Fruit fly (Drosophila melanogaster): Measurements from ENCODE around the gene CG4822.

The CG4822 gene

dm6 chr2L:153142-153541 lies 31.6 kb upstream of the CG4822 start, which contains the start of gene CG42399:
CG42399 (minus strand) TSS chr2L:153300.
- no peak for TF ChIP-seq HLH106 (tag; optimal IDR thresholded peaks at IDR 0.05)

dm6 chr2L:146503-146902 lies 24.9 kb upstream of the CG4822 start:
- TF ChIP-seq Abd-B (GFP tag; optimal IDR thresholded peaks at IDR 0.05) (no peak), br (GFP tag; optimal IDR thresholded peaks at IDR 0.05) (no peak), CG9705 (GFP tag; optimal IDR thresholded peaks at IDR 0.05) (no peak), Dfd (GFP tag; optimal IDR thresholded peaks at IDR 0.05) (no peak), Vsx2 (GFP tag; optimal IDR thresholded peaks at IDR 0.05; ENCODE audit: partially characterized antibody) (no peak), Mio (GFP tag; optimal IDR thresholded peaks at IDR 0.05) (no peak), Rel (GFP tag; optimal IDR thresholded peaks at IDR 0.05) (no peak), Rel (tag; optimal IDR thresholded peaks at IDR 0.05) (no peak), OdsH (GFP tag; optimal IDR thresholded peaks at IDR 0.05) (no peak), GATAd (GFP tag; optimal IDR thresholded peaks at IDR 0.05) (no peak), foxo (GFP tag; optimal IDR thresholded peaks at IDR 0.05) (no peak), Hr83 (GFP tag; optimal IDR thresholded peaks at IDR 0.05; ENCODE audit: poor library complexity, severe bottlenecking) (no peak), sv (GFP tag; optimal IDR thresholded peaks at IDR 0.05) (no peak), HLH106 (tag; optimal IDR thresholded peaks at IDR 0.05) (no peak), Hnf4 (GFP tag; optimal IDR thresholded peaks at IDR 0.05) (no peak), jim (GFP tag; optimal IDR thresholded peaks at IDR 0.05) (no peak), lola (GFP tag; optimal IDR thresholded peaks at IDR 0.05) (no peak), Sp1 (GFP tag; optimal IDR thresholded peaks at IDR 0.05) (no peak), Jra (GFP tag; optimal IDR thresholded peaks at IDR 0.05) (no peak), Myc (optimal IDR thresholded peaks at IDR 0.05) (no peak), pan (optimal IDR thresholded peaks at IDR 0.05) (no peak)

- TF ChIP-seq br (GFP tag; optimal IDR thresholded peaks at IDR 0.05) (no peak), N (GFP tag; optimal IDR thresholded peaks at IDR 0.05) (no peak), OdsH (GFP tag; optimal IDR thresholded peaks at IDR 0.05) (no peak), Mio (GFP tag; optimal IDR thresholded peaks at IDR 0.05) (no peak), Sp1 (GFP tag; optimal IDR thresholded peaks at IDR 0.05) (no peak), psq (GFP tag; optimal IDR thresholded peaks at IDR 0.05) (no peak), Rel (GFP tag; optimal IDR thresholded peaks at IDR 0.05) (no peak), Rel (tag; optimal IDR thresholded peaks at IDR 0.05) (peak; percentile 41), Myc (optimal IDR thresholded peaks at IDR 0.05) (peak; percentile 60), usp (GFP tag; optimal IDR thresholded peaks at IDR 0.05) (no peak)
These were observed 21.5 kb upstream of the CG4822 start, which contains the start of the genes CG31974 and CG11454 for dm6 chr2L:143088-143487. CG31974 (minus strand) TSS chr2L:143091. CG11454 (plus strand) TSS chr2L:143323.

dm6 chr2L:140849-141248 lies 19.3 kb upstream of the CG4822 start, which contains the start of the genes CG31975 and ovm:
CG31975 (minus strand) TSS chr2L:140992.
ovm (minus strand) TSS chr2L:140992.
- TF ChIP-seq Myc (optimal IDR thresholded peaks at IDR 0.05) = no peak
- TF ChIP-seq HLH106 (tag; optimal IDR thresholded peaks at IDR 0.05) = no peak
- TF ChIP-seq h (GFP tag; optimal IDR thresholded peaks at IDR 0.05) = no peak
- no peak for TF ChIP-seq pan (optimal IDR thresholded peaks at IDR 0.05)
- TF ChIP-seq brk (GFP tag; optimal IDR thresholded peaks at IDR 0.05) = no peak
- TF ChIP-seq Mio (GFP tag; optimal IDR thresholded peaks at IDR 0.05) = no peak
- no peak for TF ChIP-seq CG32264 (GFP tag; optimal IDR thresholded peaks at IDR 0.05)
- no peak for TF ChIP-seq rgr (GFP tag; optimal IDR thresholded peaks at IDR 0.05)
- no peak for TF ChIP-seq tai (GFP tag; optimal IDR thresholded peaks at IDR 0.05)
- TF ChIP-seq ey (GFP tag; optimal IDR thresholded peaks at IDR 0.05) = no peak

- TF ChIP-seq Hnf4 (GFP tag; optimal IDR thresholded peaks at IDR 0.05) = no peak
- peak; percentile 16 for TF ChIP-seq h (GFP tag; optimal IDR thresholded peaks at IDR 0.05)
- TF ChIP-seq fru (GFP tag; optimal IDR thresholded peaks at IDR 0.05) = no peak
- no peak for TF ChIP-seq Dfd (GFP tag; optimal IDR thresholded peaks at IDR 0.05)
- no peak for TF ChIP-seq Myc (optimal IDR thresholded peaks at IDR 0.05)
- no peak for TF ChIP-seq Vsx2 (GFP tag; optimal IDR thresholded peaks at IDR 0.05; ENCODE audit: partially characterized antibody)
- no peak for TF ChIP-seq Rel (GFP tag; optimal IDR thresholded peaks at IDR 0.05)
- peak; percentile 5 for TF ChIP-seq Rel (tag; optimal IDR thresholded peaks at IDR 0.05)
These were observed 18.1 kb upstream of the CG4822 start for dm6 chr2L:139610-140009.

- TF ChIP-seq N (GFP tag; optimal IDR thresholded peaks at IDR 0.05) (peak; percentile 2), HLH106 (tag; optimal IDR thresholded peaks at IDR 0.05) (peak; percentile 1), Myc (optimal IDR thresholded peaks at IDR 0.05) (peak; percentile 16), Dfd (GFP tag; optimal IDR thresholded peaks at IDR 0.05) (no peak)
These were observed 16.5 kb upstream of the CG4822 start for dm6 chr2L:138063-138462.

Data from whole organism, wandering third instar larva.